Fruit fly (Drosophila melanogaster) whole organism, larva: ENCODE results near the gene CG7810.

Experiments used
- noc ChIP-seq: fragments of 200-800 bp; sonication (Bioruptor generic); optimal IDR thresholded peaks from 3 replicates; lab custom pipeline; 2019; ENCODE audit warnings: missing biosample characterization, mild to moderate bottlenecking, missing genetic modification characterization, moderate library complexity

The CG7810 gene

DNA sequence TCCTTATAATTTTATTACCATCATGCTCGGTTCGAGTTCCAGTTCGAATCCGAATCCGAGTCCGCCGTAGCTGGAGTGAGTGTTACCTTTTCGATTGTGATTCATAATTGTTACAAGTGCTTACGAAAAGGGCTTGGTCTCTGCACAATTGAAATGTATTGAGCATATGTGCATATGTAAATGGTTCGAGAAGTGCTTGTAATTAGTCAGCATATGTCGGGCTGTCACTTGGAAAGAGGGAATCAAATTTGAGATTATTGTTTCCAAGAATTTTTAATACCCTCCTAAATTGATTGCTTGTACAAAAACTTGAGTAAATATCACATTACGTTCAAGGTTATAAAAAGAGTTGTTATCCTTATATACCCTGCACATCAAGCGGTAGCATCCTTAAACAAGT, 17.5 kb downstream of the CG7810 start:
- TF ChIP-seq noc, result no peak

DNA sequence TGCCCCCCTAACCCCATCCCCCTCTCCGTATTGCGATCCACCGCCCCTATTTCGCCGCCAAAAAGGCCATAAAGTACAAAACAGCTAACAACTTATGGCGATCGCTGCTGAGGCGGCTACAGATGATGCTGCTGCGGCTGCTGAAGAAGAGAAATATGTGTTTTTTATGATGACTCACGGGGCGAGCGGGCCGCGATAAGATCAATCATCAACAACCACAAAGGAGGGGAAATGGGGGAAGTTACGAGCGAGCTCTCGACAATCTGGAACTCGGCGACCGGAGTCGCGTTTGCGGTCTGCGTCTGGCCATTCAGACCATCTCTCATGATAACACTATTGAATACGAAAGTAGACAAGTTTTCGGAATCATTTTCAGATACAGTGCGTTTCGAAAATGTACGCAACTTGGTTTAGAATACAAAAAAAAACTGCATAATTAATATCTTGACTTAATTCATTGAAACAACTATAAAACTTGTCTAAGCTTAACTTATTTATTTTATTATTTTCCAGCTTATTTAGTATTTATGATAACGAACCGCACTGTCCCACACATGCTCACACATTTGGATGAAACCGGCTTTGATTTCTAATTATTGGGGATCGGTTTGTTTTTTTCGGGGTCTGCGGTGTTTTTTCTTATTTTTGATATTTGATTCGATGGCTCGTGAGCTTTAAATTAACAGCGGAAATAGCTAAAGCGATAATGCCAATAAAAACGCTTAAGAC, 18.7 kb downstream of the CG7810 start:
- peak; percentile 99 for TF ChIP-seq noc

DNA sequence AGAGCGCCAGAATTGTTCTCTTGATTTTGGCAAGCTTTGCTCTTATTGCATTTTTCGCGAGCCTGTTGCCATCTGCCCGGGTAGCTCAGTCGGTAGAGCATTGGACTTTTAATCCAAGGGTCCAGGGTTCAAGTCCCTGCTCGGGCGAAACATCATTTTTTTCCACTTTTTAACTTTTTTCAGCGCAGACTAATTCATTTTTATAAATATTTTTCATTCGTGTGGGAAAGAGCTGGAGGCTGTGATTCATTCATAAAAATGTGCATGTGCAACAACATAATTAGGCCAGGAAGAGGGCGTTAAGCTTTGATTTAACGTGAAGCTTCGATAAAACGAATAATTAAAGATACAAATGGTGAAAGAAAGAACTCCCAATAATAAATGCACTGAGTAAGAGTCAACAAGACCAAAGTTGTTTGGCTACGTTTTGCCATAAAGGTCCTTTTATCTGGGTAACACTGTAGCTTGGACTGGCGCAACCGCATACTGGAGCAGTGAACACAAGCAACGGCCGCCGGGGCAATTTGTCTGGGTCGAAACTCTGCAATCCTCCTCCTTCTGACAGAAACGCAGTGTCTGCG, 20.3 kb downstream of the CG7810 start:
- TF ChIP-seq noc, result no peak

DNA sequence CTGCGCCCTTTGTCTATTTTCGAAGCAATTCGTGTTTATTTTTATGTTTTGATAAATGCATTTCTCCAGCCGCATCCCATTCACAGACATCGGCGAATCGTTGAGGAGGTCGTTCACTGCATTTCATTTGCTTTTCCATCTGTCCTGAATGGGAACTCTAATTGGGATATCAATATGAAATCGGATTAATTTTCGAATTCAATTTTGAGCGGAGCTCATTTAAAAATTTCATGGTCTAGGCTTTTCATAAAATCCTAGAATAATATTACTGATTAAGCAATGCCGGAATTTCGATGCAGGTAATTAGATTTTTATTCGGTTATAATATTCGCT, 20.9 kb downstream of the CG7810 start:
- no peak for TF ChIP-seq noc

DNA sequence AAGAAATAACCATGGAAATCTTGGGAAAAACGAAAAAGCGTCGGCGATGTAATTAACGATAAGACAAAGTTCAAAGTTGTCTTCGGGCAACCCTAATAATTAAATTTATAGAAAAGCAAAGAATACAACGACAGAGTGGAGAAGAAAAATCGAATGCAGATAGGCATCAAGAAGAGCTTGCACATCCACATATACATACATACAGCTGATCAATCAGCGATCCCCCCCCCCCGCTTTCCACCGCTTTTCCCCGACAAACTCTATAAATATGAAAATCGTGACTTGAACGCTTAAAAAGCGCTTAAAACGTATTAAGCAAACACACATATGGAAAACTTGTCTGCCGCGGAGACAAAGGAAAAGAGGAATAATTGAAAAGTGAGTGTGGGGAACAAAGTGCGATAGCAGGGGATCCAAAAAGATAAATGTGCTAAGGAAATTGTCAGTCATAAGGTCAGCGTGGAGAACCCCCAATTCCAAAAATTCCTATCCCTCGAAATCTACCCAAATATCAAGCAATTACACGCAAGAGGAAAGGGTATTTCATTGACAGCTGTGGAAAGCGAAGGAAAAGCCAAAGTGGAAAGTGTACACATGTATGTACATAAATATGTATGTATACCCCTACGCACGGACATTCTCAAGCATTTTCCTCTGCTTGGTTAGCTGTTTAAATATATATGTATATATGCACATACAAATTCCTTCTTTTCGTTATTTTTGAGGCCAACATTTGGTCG, 21.5 kb downstream of the CG7810 start:
- TF ChIP-seq noc, result no peak

DNA sequence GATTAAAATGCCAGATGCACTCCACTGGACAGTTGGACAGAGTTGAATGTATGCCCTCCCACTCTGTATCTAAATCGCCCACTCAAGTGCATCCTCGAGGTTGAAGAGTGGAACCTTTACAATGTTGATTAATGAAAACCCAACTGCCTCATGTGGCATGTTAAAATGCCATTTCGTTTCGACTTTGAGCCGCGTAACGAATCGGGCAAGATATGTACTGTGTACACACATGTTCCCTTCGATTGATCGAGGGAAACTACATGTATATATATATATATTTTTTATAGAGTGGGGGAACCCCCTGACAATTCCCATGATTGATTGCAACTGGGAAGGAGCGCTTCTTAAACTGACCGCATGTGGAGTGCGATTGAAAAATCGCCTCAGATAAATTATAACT, 22.9 kb downstream of the CG7810 start:
- TF ChIP-seq noc, result no peak

DNA sequence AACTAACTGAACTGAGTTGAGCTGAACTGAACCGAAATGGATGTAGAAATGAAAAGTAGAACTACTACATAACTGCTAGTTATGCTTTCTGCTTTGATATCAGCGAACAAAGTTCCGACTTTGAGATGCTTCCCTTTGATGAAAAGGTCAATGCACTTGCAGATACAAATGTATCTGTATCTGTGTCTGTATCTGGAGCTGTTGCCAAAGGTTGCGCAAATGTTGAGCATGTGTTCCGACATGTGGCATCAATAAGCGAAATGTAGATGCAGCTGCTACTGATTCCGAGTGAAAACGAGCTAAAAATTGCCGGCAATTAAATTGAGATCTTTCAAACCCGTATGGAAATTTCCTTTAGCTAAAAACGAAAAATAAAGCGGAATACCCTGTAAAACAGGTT, 24.4 kb downstream of the CG7810 start:
- no peak for TF ChIP-seq noc

DNA sequence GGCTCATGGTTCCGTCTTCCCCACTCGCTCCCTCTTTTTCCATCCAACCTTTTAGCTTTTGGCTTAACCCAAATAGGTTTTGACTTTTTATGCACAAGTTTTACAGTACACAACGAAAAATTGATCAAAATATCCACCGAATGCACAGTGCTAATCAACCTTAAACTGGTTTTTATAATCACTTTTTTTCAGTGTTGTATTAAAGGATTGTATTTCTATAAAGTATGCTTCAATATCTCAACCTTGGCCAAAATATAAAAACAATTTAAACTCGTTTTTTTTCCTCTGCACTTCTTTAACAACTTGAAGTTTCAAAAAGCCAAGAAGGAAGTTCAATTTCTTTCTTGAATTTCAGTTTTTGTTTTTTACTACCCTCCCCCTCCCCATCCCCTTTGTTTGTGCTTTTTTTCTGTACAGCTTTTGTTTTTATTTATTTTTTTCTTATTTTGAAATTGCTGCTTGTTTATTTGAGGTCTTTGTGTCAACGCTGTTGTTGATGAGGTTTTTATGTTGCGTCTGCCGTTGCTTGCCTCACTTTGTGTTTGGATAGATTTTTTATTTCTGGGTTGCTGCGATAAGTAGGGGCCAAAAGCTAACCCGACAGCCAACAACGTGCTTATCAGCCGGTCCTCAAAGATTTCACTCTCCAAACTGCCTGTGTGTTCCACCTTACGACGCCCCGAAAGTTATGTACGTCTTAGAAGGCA, 25.9 kb downstream of the CG7810 start:
- TF ChIP-seq noc, result no peak

DNA sequence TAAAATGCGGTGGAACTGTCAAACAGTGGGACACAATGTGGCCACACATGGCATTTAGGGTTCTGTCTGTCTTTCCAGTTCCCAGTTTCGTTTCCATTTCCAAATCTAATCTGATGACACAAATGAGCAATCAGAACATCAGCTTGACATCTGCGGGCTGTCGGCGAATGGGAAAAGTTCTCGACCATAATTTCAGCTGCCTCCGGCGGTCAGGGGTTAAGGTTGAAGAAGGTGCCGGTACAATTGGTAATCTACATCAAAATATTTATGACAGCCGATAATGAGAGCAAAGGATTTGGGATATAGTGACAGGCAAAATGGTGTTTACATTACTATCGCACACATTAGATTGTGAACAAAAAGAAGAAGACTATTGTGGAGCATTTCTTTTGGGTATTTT, 29.1 kb downstream of the CG7810 start:
- TF ChIP-seq noc, result no peak

DNA sequence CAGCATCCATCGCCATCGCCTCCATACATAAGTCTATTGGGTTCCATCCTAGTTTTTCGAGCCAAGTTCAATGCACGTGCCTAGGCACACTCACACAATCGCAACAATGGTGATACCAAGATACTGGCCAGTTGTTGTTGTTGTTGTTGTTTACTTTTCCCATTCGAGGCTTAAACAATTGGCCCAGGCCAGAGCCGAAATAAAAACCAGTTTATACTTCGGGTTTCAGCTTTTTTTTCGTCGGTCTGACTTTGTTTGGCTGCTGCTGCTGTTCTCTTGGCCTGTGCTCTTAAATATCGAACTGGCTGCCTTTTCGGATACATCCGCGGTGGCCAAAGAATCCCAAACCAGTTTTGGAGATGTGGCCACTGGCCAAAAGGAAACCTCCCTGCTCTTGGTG, 30.8 kb downstream of the CG7810 start:
- no peak for TF ChIP-seq noc

DNA sequence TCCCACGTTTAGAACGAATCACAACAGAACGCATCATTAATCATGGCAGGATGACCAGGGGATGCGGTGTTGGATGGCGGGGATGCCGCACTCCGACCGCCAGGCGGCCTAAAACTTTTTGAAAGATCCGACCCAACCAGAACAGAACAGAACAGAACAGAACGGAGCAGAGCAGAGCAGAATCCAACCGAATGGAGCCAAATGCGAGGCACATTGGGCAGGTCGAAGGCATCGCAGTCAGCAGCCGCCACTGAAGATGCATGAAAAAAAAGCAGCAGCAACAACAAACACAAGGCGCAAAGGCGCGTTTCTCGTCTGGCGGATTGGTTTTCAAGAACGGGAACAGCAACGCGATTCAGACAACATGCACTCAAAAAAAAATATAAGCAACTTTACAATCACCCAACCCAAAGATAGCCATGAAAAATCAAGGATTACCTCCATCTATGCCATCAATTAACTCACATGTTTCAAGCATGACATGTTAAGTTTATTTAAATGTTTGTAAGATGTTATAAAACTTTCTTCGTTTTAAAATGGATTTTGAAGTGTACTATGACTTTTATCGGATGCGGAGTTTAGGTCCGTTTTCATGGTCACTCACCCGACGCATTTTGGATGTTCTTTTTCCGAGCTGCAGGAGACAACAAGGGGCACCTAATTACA, 31.5 kb downstream of the CG7810 start:
- no peak for TF ChIP-seq noc

DNA sequence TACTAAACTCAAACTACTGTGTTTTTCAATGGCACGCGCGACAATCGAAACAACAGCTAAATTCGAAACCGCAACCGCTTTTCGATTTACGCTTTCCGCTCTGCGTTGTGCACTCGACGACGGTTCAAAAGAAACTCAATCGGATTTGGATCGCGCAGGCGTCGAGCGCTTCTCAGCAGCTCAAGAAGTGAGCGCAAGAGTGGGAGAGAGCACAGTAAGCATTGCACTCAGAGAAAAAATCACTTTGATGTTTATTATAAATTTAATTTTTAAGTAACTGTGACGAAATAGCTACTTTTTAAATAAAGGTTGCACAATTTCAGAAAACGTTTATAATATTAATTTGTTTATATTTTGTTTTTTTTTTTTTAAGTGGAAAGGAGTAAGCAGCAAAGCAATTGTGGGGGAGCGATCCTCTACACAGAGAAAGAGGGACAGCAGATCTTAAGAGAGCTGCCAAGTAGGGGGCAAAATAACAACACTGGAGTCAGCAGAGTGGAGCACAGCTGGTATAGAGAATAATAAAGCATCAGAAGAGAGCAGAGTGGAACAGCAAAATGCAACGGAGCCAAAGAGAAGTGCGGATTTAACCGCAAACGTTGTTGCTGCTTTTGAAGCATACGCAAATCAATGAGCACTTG, 33.3 kb downstream of the CG7810 start:
- peak; percentile 94 for TF ChIP-seq noc

DNA sequence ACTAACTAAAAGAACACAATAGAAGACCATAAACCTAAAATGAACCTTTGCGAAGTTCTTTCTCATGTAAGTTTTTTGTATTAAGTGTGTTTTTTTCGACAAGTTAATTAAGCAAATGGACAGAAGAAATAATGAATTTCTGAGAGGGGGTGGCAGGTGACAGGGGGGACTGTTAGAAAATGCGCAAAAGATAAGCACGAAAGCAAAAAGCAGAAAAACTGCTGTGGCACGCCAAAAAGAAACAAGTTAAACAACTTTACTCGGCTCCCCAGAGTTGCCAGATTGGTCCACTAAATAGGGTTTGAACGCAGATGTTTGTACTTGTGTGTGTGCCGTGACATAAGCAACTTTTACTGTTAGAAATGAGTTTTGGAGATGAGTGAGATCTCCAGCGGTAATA, 34.1 kb downstream of the CG7810 start:
- TF ChIP-seq noc, result no peak

DNA sequence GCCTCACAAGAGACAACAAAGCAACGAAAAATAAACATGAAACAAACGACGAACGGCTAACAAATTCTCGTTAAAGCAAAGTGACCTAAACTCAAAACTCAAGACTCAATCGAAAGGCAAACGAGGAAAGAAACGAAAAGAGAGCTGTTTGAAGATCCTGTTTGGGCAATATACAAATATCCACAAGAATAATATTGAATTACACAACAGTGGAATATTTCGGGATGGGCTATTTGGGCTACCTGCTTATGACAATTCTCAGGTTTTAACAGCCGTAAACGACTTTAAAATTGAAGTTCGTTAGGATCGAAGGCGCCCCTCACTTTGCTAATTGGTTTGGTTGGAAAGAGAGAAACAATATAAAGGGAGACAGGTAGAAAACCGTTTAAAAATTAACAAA, 34.7 kb downstream of the CG7810 start:
- no peak for TF ChIP-seq noc

DNA sequence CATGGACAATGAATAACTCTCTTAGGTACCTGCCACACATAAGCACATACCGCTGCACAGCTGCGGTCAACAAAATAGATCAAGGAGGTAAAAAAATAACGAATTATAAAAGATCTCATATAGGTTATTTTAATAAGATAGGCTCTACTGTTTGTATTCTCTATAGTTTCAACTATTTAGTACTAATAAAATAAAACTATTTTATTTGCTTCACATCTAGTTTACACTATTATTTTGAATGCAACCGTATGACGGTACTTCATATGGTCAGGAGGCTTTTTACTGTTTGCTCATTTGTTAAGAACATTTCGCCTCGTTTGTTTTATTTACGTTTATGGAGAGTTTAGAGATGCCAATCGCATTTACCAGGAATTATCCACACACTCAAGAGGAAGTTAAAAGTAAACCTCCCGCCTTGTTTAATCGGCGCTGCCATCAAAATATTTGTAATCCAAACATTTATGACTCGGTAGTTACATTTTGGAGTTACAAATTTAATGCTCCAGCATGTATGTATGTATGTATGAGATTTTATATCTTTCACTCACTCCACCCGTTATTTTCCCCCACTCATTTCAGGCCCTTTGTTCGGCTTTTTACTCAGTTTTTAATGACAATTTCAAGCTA, 35.9 kb downstream of the CG7810 start:
- TF ChIP-seq noc, result no peak

DNA sequence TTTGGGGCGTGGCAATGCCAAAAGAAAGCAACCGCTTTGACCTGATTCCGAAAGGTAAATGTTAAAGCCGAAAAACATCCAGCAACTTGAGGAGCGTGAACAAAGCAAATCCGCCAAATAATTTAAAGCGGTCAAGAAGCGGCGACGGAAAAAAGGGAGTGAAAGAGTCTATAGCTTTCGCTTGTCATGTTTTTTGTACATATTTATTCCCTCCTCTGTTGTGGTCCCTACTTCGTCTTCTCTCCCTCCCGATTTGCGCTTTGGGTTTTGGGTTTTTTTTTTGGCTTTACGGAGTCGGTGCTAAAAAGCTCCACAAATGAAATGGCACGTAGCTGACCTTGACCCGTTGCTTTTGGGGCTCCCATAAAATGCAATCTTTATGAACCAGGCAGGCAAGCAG, 36.9 kb downstream of the CG7810 start:
- no peak for TF ChIP-seq noc
